Worm (Caenorhabditis elegans): ENCODE results near the gene M162.7.

- no peak for TF ChIP-seq ztf-23 (GFP tag; IDR thresholded peaks at IDR 0.05)
- no peak for TF ChIP-seq T22C8.4 (GFP tag; IDR thresholded peaks at IDR 0.05)
- TF ChIP-seq tab-1 (GFP tag; IDR thresholded peaks at IDR 0.05): no peak
- TF ChIP-seq klf-2 (GFP tag; conservative IDR thresholded peaks at IDR 0.05): no peak
- no peak for TF ChIP-seq ztf-29 (GFP tag; IDR thresholded peaks at IDR 0.05)
- TF ChIP-seq med-1 (GFP tag; optimal IDR thresholded peaks at IDR 0.05; ENCODE audit: insufficient read depth): no peak
These were observed 49.0 kb downstream of the M162.7 start, which contains the start of gene W04E12.5 for ce11 chrV:19745852-19746251.

Data from whole organism, midembryonic.